Fruit fly (Drosophila melanogaster) whole organism, prepupa: ENCODE data around the gene Tsp29Fa.

Source experiments
- Lpt ChIP-seq: fragments of 200-800 bp; sonication (Bioruptor generic); optimal IDR thresholded peaks from 3 replicates; lab custom pipeline; 2016; ENCODE audit warnings: missing biosample characterization, missing genetic modification characterization
- eg ChIP-seq: fragments of 200-800 bp; sonication (Bioruptor generic); IDR thresholded peaks from 3 replicates; pipeline ENCODE4 v1.3.6; 2022; ENCODE audit warnings: missing biosample characterization, missing genetic modification characterization

dm6 chr2L:8915709-8916108 is 18.1 kb upstream of the Tsp29Fa start:
- TF ChIP-seq eg (no peak), Lpt (GFP tag; lab: Kevin White, UChicago) (no peak)
